Worm (Caenorhabditis elegans) whole organism, young adult: Measurements from ENCODE around the gene F22B5.5.

Experiments used
- ama-1 ChIP-seq, 3 experiments: fragments of 150-350 bp in 1 of 3; sonication (generic microtip) in 2 of 3; optimal IDR thresholded peaks; 2 replicates each; lab custom pipeline; 2014 to 2018; ENCODE audit warnings: missing biosample characterization in 2 of 3, missing genetic modification characterization in 2 of 3, missing genetic modification reagents in 2 of 3
- athp-1 ChIP-seq: sonication (generic microtip); optimal IDR thresholded peaks from 2 replicates; lab custom pipeline; 2017; ENCODE audit warnings: mild to moderate bottlenecking, missing genetic modification characterization, missing compliant biosample characterization
- mel-28 ChIP-seq: sonication (generic microtip); optimal IDR thresholded peaks from 2 replicates; lab custom pipeline; 2016; ENCODE audit warnings: borderline replicate concordance, mild to moderate bottlenecking, missing genetic modification characterization, missing compliant biosample characterization
- pha-4 ChIP-seq: fragments of 150-350 bp; sonication (generic microtip); optimal IDR thresholded peaks from 2 replicates; lab custom pipeline; 2014; ENCODE audit warnings: missing biosample characterization, missing genetic modification reagents, missing genetic modification characterization
- snpc-4 ChIP-seq, 5 experiments: fragments of 150-350 bp in 1 of 5; sonication (generic microtip) in 4 of 5; optimal IDR thresholded peaks; 2 replicates each; lab custom pipeline; 2014 to 2018; ENCODE audit warnings: missing genetic modification characterization in 5 of 5, missing biosample characterization in 3 of 5, antibody characterized with exemption in 2 of 5, mild to moderate bottlenecking in 2 of 5, missing compliant biosample characterization in 2 of 5, missing genotype in 2 of 5, moderate library complexity in 2 of 5, missing genetic modification reagents in 1 of 5
- tbx-9 ChIP-seq: sonication (generic microtip); optimal IDR thresholded peaks from 2 replicates; lab custom pipeline; 2016; ENCODE audit warnings: borderline replicate concordance, missing genetic modification characterization, inconsistent platforms, missing compliant biosample characterization
- ztf-28 ChIP-seq: fragments of 200-800 bp; sonication (Bioruptor generic); IDR thresholded peaks from 2 replicates; pipeline ENCODE4 v1.3.6; 2022; ENCODE audit warnings: missing genetic modification reagents, missing genetic modification characterization, missing compliant biosample characterization

DNA sequence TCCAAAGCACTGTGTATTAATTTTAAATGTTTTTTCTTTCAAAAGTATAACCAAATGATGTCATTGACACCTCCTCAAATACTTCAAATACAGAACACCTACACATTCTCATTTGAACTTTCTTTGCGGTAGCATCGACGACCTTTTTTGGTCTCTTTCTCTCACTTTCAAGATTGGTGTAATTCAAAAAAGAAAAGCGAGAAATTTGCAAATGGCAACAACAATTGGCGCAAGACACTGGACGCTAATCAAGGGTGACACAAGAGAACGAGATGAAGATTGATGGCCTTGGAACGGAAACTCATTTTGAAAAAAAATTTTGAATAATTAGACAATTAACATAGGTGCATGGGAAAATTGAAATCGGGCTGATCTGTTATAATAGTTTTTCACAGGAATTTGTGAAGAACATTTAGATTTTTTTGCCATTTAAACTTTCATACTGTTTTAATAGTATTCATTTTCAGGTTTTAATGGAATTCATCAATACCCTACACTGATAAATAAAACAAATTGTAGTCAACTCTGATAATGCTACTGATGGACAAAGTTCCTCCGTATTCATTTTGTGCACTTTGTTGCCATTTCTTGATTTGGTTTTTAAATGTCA, 37.2 kb downstream of the F22B5.5 start, which contains the start of gene fdgt-2:
- TF ChIP-seq tbx-9 (tag; lab: Kevin White, UChicago) (no peak), athp-1 (tag; lab: Kevin White, UChicago) (no peak), ama-1 (optimal IDR thresholded peaks at IDR 0.05; lab: Kevin White, UChicago) (no peak), ama-1 (GFP tag; optimal IDR thresholded peaks at IDR 0.05; lab: Kevin White, UChicago) (no peak), ztf-28 (GFP tag; lab: Robert Waterston, UW) (no peak), pha-4 (tag; lab: Kevin White, UChicago) (no peak), mel-28 (tag; lab: Kevin White, UChicago) (no peak), snpc-4 (GFP tag; optimal IDR thresholded peaks at IDR 0.05; lab: Kevin White, UChicago) (no peak), snpc-4 (tag; optimal IDR thresholded peaks at IDR 0.05; lab: Kevin White, UChicago) (no peak)
